Worm (Caenorhabditis elegans): ENCODE measurements around the gene B0334.4.

B0334.4 gene

DNA sequence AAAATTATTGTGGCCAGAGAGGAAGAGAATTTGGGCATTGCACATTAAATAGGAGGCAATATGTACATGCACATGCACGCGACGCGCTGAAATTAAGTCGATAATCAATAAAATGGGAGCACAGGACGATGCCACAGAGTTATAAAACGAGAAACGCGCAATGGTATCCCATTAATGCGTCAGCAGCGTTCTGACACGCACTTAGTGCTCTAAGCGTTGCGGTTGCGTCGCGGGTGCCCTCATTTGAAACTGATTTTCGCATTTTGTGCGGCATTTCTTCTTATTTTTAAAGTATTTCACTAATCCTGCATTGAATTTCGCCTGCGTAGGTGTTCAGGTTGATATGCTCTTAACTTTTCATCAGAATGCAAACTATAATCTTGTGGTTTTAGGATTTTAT lies 42.5 kb upstream of the B0334.4 start, which contains the start of gene rsp-1 (continued):
- TF ChIP-seq fkh-10 (GFP tag; optimal IDR thresholded peaks at IDR 0.05) (no peak), elt-1 (tag; optimal IDR thresholded peaks at IDR 0.05) (peak; percentile 26), lsy-12 (tag; optimal IDR thresholded peaks at IDR 0.05) (peak; percentile 89), nfya-1 (tag; optimal IDR thresholded peaks at IDR 0.05; ENCODE audit: insufficient read depth) (peak; percentile 88), tbx-2 (tag; optimal IDR thresholded peaks at IDR 0.05) (peak; percentile 74), nhr-67 (tag; optimal IDR thresholded peaks at IDR 0.05) (no peak), R02D3.7 (tag; optimal IDR thresholded peaks at IDR 0.05) (peak; percentile 85), nhr-76 (tag; optimal IDR thresholded peaks at IDR 0.05) (no peak), ceh-9 (tag; optimal IDR thresholded peaks at IDR 0.05) (no peak), nhr-11 (tag; optimal IDR thresholded peaks at IDR 0.05) (peak; percentile 70), nhr-25 (tag; optimal IDR thresholded peaks at IDR 0.05) (peak; percentile 87), egl-27 (tag; optimal IDR thresholded peaks at IDR 0.05) (no peak), mdl-1 (tag; optimal IDR thresholded peaks at IDR 0.05) (no peak)

DNA sequence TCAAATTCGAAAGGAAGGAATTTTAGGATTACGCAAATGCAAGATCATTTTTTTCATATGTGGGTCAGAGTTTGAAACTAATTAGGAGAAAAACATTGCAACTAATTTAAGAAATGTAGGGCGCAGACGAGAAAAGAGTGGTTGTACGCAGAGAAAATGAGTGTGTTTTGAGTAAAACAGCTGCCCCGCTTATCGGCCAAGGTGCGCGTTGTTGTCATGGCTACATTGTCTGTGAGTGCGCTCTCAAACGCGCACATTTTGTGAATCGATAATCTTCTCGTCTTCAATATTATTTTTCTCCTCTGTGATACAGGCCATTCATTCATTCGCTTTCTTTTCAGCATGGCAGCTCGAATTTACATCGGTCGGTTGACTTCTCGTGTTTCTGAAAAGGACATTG lies 41.9 kb upstream of the B0334.4 start:
- TF ChIP-seq ztf-11 (tag; optimal IDR thresholded peaks at IDR 0.05), result no peak
- no peak for TF ChIP-seq pqm-1 (tag; optimal IDR thresholded peaks at IDR 0.05)
- TF ChIP-seq ztf-4 (tag; optimal IDR thresholded peaks at IDR 0.05), result no peak
- TF ChIP-seq ceh-16 (tag; optimal IDR thresholded peaks at IDR 0.05), result no peak
- TF ChIP-seq nhr-67 (tag; optimal IDR thresholded peaks at IDR 0.05), result no peak
- no peak for TF ChIP-seq nhr-23 (tag; optimal IDR thresholded peaks at IDR 0.05)
- TF ChIP-seq nhr-25 (tag; optimal IDR thresholded peaks at IDR 0.05), result no peak
- no peak for TF ChIP-seq hmg-11 (tag; optimal IDR thresholded peaks at IDR 0.05)
- TF ChIP-seq nhr-43 (tag; optimal IDR thresholded peaks at IDR 0.05; ENCODE audit: poor library complexity, severe bottlenecking), result no peak
- TF ChIP-seq mml-1 (tag; optimal IDR thresholded peaks at IDR 0.05), result no peak
- TF ChIP-seq R02D3.7 (tag; optimal IDR thresholded peaks at IDR 0.05), result no peak
- TF ChIP-seq fkh-10 (GFP tag; optimal IDR thresholded peaks at IDR 0.05), result no peak
- no peak for TF ChIP-seq tbx-2 (tag; optimal IDR thresholded peaks at IDR 0.05)
- TF ChIP-seq lin-15B (tag; optimal IDR thresholded peaks at IDR 0.05), result no peak
- TF ChIP-seq jun-1 (tag; optimal IDR thresholded peaks at IDR 0.05), result no peak
- TF ChIP-seq egl-27 (tag; optimal IDR thresholded peaks at IDR 0.05), result no peak
- TF ChIP-seq nhr-237 (tag; optimal IDR thresholded peaks at IDR 0.05), result no peak
- no peak for TF ChIP-seq lin-39 (tag; optimal IDR thresholded peaks at IDR 0.05)
- no peak for TF ChIP-seq nhr-12 (tag; optimal IDR thresholded peaks at IDR 0.05)
- TF ChIP-seq nhr-28 (tag; optimal IDR thresholded peaks at IDR 0.05), result no peak

DNA sequence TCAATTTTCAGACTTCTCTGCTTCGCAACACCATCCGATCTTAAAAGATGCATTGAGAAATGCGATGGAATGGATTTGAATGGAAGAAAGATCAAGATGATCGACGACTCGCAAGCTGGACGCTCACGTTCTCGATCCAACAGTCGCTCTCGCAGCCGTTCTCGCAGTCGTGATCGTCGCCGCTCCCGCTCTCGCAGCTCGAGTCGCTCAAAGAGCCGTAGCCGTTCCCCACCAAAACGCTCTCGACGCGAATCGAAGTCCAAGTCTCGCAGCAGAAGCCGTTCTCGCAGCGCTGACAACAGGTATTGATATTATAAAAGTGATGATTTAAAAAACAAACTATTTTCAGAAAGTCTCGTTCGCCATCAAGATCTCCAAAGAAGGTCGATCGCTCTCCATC lies 40.4 kb upstream of the B0334.4 start:
- TF ChIP-seq nhr-12 (tag; optimal IDR thresholded peaks at IDR 0.05) (no peak), tbx-2 (tag; optimal IDR thresholded peaks at IDR 0.05) (no peak), fos-1 (tag; optimal IDR thresholded peaks at IDR 0.05) (no peak), sea-2 (GFP tag; optimal IDR thresholded peaks at IDR 0.05) (no peak), R02D3.7 (tag; optimal IDR thresholded peaks at IDR 0.05) (no peak), eor-1 (tag; optimal IDR thresholded peaks at IDR 0.05) (no peak), nhr-11 (tag; optimal IDR thresholded peaks at IDR 0.05) (no peak), nhr-25 (tag; optimal IDR thresholded peaks at IDR 0.05) (no peak), elt-3 (tag; optimal IDR thresholded peaks at IDR 0.05) (no peak), daf-12 (tag; optimal IDR thresholded peaks at IDR 0.05) (no peak), zag-1 (tag; optimal IDR thresholded peaks at IDR 0.05) (no peak), nhr-67 (tag; optimal IDR thresholded peaks at IDR 0.05) (no peak), nhr-77 (tag; optimal IDR thresholded peaks at IDR 0.05) (no peak), mdl-1 (tag; optimal IDR thresholded peaks at IDR 0.05) (no peak), egl-5 (tag; optimal IDR thresholded peaks at IDR 0.05) (no peak), nhr-28 (tag; optimal IDR thresholded peaks at IDR 0.05) (no peak)

DNA sequence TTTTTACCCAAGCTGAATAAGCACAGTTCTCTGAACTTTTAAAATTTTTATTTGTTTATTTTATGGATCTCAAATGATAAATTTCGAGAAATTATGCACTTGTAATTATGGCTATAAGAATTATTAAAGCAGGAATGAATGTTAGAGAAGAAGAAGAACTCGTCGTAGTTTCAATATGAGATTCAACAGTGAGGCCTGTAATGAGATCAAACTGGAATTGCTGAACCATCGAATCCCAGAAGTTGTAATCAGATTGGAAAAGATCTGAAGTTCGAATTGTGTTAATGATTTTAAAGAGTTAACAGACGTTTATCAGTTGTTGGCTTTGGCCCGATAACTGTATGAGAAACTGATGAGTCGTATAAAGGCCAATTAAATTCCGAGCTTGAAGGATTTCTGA lies 39.8 kb upstream of the B0334.4 start:
- peak; percentile 3 for TF ChIP-seq ama-1 (optimal IDR thresholded peaks at IDR 0.05)
- TF ChIP-seq nhr-77 (tag; optimal IDR thresholded peaks at IDR 0.05), result no peak
- TF ChIP-seq jun-1 (tag; optimal IDR thresholded peaks at IDR 0.05), result no peak
- TF ChIP-seq nhr-43 (tag; optimal IDR thresholded peaks at IDR 0.05; ENCODE audit: poor library complexity, severe bottlenecking), result no peak

DNA sequence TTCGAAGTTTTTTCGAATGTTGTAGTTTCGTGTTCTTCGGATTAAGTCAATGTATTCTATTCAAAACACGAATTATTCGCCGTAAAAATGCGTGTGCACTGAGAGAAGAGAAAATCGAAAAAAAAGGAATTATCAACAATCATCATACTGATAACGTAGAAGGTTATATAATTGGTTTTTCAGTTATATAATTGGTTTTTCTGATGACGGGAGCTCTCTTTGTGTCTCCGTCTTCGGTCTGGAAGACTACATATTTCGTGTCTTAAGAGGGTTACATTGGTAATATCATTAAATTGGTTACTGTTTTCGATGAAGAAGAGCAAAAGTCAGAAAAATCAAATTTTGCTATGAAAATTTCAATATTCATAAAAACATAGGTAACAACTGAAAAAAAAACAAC lies 35.6 kb upstream of the B0334.4 start:
- no peak for TF ChIP-seq daf-12 (tag; optimal IDR thresholded peaks at IDR 0.05)
- no peak for TF ChIP-seq egl-27 (tag; optimal IDR thresholded peaks at IDR 0.05)
- TF ChIP-seq unc-62 (GFP tag; optimal IDR thresholded peaks at IDR 0.05), result no peak
- peak; percentile 58 for TF ChIP-seq elt-2 (tag; optimal IDR thresholded peaks at IDR 0.05)
- TF ChIP-seq unc-39 (tag; optimal IDR thresholded peaks at IDR 0.05), result no peak
- TF ChIP-seq ceh-9 (tag; optimal IDR thresholded peaks at IDR 0.05), result no peak
- peak; percentile 33 for TF ChIP-seq pqm-1 (tag; optimal IDR thresholded peaks at IDR 0.05)
- no peak for TF ChIP-seq egl-5 (tag; optimal IDR thresholded peaks at IDR 0.05)
- TF ChIP-seq ceh-16 (tag; optimal IDR thresholded peaks at IDR 0.05), result no peak
- no peak for TF ChIP-seq hmg-11 (tag; optimal IDR thresholded peaks at IDR 0.05)

Data from whole organism, L3 larva.